Fruit fly (Drosophila melanogaster) whole organism, adult: ENCODE data around the gene tup.

ENCODE experiments used
- CG11617 ChIP-seq: fragments of 200-800 bp; sonication (Bioruptor generic); optimal IDR thresholded peaks from 2 replicates; lab custom pipeline; 2017; ENCODE audit warnings: mild to moderate bottlenecking, missing biosample characterization, missing genetic modification reagents, missing genetic modification characterization
- CG12768 ChIP-seq: fragments of 200-800 bp; sonication (Bioruptor generic); optimal IDR thresholded peaks from 2 replicates; lab custom pipeline; 2017; ENCODE audit warnings: missing biosample characterization, missing genetic modification characterization, mild to moderate bottlenecking, moderate library complexity, missing genetic modification reagents
- CG14711 ChIP-seq: fragments of 200-800 bp; sonication (Bioruptor generic); optimal IDR thresholded peaks from 2 replicates; lab custom pipeline; 2018; ENCODE audit warnings: missing biosample characterization, mild to moderate bottlenecking, missing genetic modification characterization, moderate library complexity
- CG1620 ChIP-seq: fragments of 200-800 bp; sonication (Bioruptor generic); optimal IDR thresholded peaks from 2 replicates; lab custom pipeline; 2016; ENCODE audit warnings: missing biosample characterization, missing genetic modification characterization
- CG33017 ChIP-seq: fragments of 200-800 bp; sonication (Bioruptor generic); optimal IDR thresholded peaks from 2 replicates; lab custom pipeline; 2018; ENCODE audit warnings: missing biosample characterization, mild to moderate bottlenecking, missing genetic modification characterization, moderate library complexity
- CG5204 ChIP-seq: fragments of 200-800 bp; sonication (Bioruptor generic); optimal IDR thresholded peaks from 2 replicates; lab custom pipeline; 2016; ENCODE audit warnings: missing biosample characterization, missing genetic modification characterization
- CG7045 ChIP-seq: fragments of 200-800 bp; sonication (Bioruptor generic); optimal IDR thresholded peaks from 2 replicates; lab custom pipeline; 2017; ENCODE audit warnings: missing biosample characterization, mild to moderate bottlenecking, missing genetic modification characterization
- CG7101 ChIP-seq: fragments of 200-800 bp; sonication (Bioruptor generic); optimal IDR thresholded peaks from 2 replicates; lab custom pipeline; 2018; ENCODE audit warnings: missing biosample characterization, mild to moderate bottlenecking, missing genetic modification characterization, moderate library complexity
- Clk ChIP-seq: fragments of 200-800 bp; sonication (Bioruptor generic); optimal IDR thresholded peaks from 2 replicates; lab custom pipeline; 2017; ENCODE audit warnings: missing biosample characterization, missing genetic modification characterization
- Crg-1 ChIP-seq: fragments of 200-800 bp; sonication (Bioruptor generic); optimal IDR thresholded peaks from 2 replicates; lab custom pipeline; 2016; ENCODE audit warnings: missing biosample characterization, missing genetic modification characterization
- Hr96 ChIP-seq: fragments of 200-800 bp; sonication (Bioruptor generic); optimal IDR thresholded peaks from 2 replicates; lab custom pipeline; 2016; ENCODE audit warnings: missing biosample characterization, missing genetic modification characterization
- Mnt ChIP-seq: fragments of 200-800 bp; sonication (Bioruptor generic); optimal IDR thresholded peaks from 2 replicates; lab custom pipeline; 2016; ENCODE audit warnings: missing biosample characterization, mild to moderate bottlenecking, missing genetic modification characterization
- bab1 ChIP-seq: fragments of 200-800 bp; sonication (Bioruptor generic); optimal IDR thresholded peaks from 3 replicates; lab custom pipeline; 2019; ENCODE audit warnings: missing biosample characterization, mild to moderate bottlenecking, missing genetic modification characterization, moderate library complexity
- cic ChIP-seq: fragments of 200-800 bp; sonication (Bioruptor generic); optimal IDR thresholded peaks from 2 replicates; lab custom pipeline; 2017; ENCODE audit warnings: missing biosample characterization, mild to moderate bottlenecking, missing genetic modification characterization, moderate library complexity
- cnc ChIP-seq, 2 experiments: fragments of >200 bp; optimal IDR thresholded peaks; 2 replicates each; lab custom pipeline; 2017
- kay ChIP-seq: fragments of 200-800 bp; sonication (Bioruptor generic); peaks from one replicate; lab custom pipeline; 2016; ENCODE audit warnings: missing biosample characterization, missing genetic modification characterization, borderline replicate concordance
- ovo ChIP-seq: fragments of 200-800 bp; sonication (Bioruptor generic); optimal IDR thresholded peaks from 2 replicates; lab custom pipeline; 2016; ENCODE audit warnings: missing biosample characterization, missing genetic modification characterization
- pad ChIP-seq: fragments of 200-800 bp; sonication (Bioruptor generic); optimal IDR thresholded peaks from 3 replicates; lab custom pipeline; 2017; ENCODE audit warnings: missing biosample characterization, missing genetic modification characterization, mild to moderate bottlenecking, moderate library complexity, missing genetic modification reagents
- tj ChIP-seq: fragments of 200-800 bp; sonication (Bioruptor generic); optimal IDR thresholded peaks from 3 replicates; lab custom pipeline; 2017; ENCODE audit warnings: missing biosample characterization, mild to moderate bottlenecking, missing genetic modification characterization, moderate library complexity
- toe ChIP-seq: fragments of 200-800 bp; sonication (Bioruptor generic); optimal IDR thresholded peaks from 2 replicates; lab custom pipeline; 2016; ENCODE audit warnings: missing biosample characterization, missing genetic modification characterization

Gene tup

dm6 chr2L:18894998-18895732, 14.1 kb upstream of the tup start:
- TF ChIP-seq Mnt (no peak), CG14711 (tag; lab: Kevin White, UChicago) (no peak), Crg-1 (GFP tag; lab: Kevin White, UChicago) (no peak), CG5204 (GFP tag; lab: Kevin White, UChicago) (no peak), cnc (optimal IDR thresholded peaks at IDR 0.05; lab: Kevin White, UChicago) (no peak)

dm6 chr2L:18890087-18890486, 9.0 kb upstream of the tup start:
- TF ChIP-seq Crg-1 (GFP tag; lab: Kevin White, UChicago) (no peak), toe (GFP tag; lab: Kevin White, UChicago) (no peak), Clk (GFP tag; lab: Kevin White, UChicago) (no peak), bab1 (GFP tag; lab: Kevin White, UChicago) (no peak), cnc (optimal IDR thresholded peaks at IDR 0.05; lab: Kevin White, UChicago) (no peak), cic (GFP tag; lab: Kevin White, UChicago) (no peak), ovo (GFP tag; lab: Kevin White, UChicago) (no peak), CG14711 (tag; lab: Kevin White, UChicago) (no peak), CG7045 (GFP tag; lab: Kevin White, UChicago) (no peak), Hr96 (GFP tag; lab: Kevin White, UChicago) (no peak), CG7101 (no peak)

- TF ChIP-seq Clk (GFP tag; lab: Kevin White, UChicago) (no peak), CG11617 (no peak), toe (GFP tag; lab: Kevin White, UChicago) (no peak), cnc (optimal IDR thresholded peaks at IDR 0.05; lab: Kevin White, UChicago) (no peak), ovo (GFP tag; lab: Kevin White, UChicago) (no peak), Crg-1 (GFP tag; lab: Kevin White, UChicago) (no peak), CG1620 (GFP tag; lab: Kevin White, UChicago) (no peak), CG5204 (GFP tag; lab: Kevin White, UChicago) (no peak), CG12768 (GFP tag; lab: Kevin White, UChicago) (no peak), Mnt (no peak)
Observed at dm6 chr2L:18889311-18889710, 8.2 kb upstream of the tup start.

dm6 chr2L:18886904-18887303, 5.8 kb upstream of the tup start:
- TF ChIP-seq CG12768 (GFP tag; lab: Kevin White, UChicago) (no peak), Mnt (no peak), cic (GFP tag; lab: Kevin White, UChicago) (no peak), kay (GFP tag; lab: Kevin White, UChicago) (no peak)

- TF ChIP-seq cnc (optimal IDR thresholded peaks at IDR 0.05; lab: Kevin White, UChicago) (no peak), Mnt (no peak), Hr96 (GFP tag; lab: Kevin White, UChicago) (no peak)
Observed at dm6 chr2L:18884783-18885182, 3.7 kb upstream of the tup start.

- TF ChIP-seq pad (GFP tag; lab: Kevin White, UChicago) (no peak), tj (GFP tag; lab: Kevin White, UChicago) (no peak), cic (GFP tag; lab: Kevin White, UChicago) (no peak), Clk (GFP tag; lab: Kevin White, UChicago) (no peak), CG5204 (GFP tag; lab: Kevin White, UChicago) (no peak)
Observed at dm6 chr2L:18882734-18883133, 1.7 kb upstream of the tup start.

- TF ChIP-seq bab1 (GFP tag; lab: Kevin White, UChicago) (no peak), Mnt (no peak), kay (GFP tag; lab: Kevin White, UChicago) (no peak), CG33017 (no peak), CG11617 (no peak), toe (GFP tag; lab: Kevin White, UChicago) (no peak), CG5204 (GFP tag; lab: Kevin White, UChicago) (no peak)
Observed at dm6 chr2L:18878439-18878838, 2.6 kb downstream of the tup start.

- TF ChIP-seq cnc (optimal IDR thresholded peaks at IDR 0.05; lab: Kevin White, UChicago) (no peak), CG33017 (no peak), CG5204 (GFP tag; lab: Kevin White, UChicago) (no peak), tj (GFP tag; lab: Kevin White, UChicago) (no peak), bab1 (GFP tag; lab: Kevin White, UChicago) (no peak), kay (GFP tag; lab: Kevin White, UChicago) (no peak), Mnt (no peak), Crg-1 (GFP tag; lab: Kevin White, UChicago) (no peak), toe (GFP tag; lab: Kevin White, UChicago) (no peak), Clk (GFP tag; lab: Kevin White, UChicago) (no peak), cic (GFP tag; lab: Kevin White, UChicago) (no peak), ovo (GFP tag; lab: Kevin White, UChicago) (no peak), CG7045 (GFP tag; lab: Kevin White, UChicago) (no peak), pad (GFP tag; lab: Kevin White, UChicago) (no peak), Hr96 (GFP tag; lab: Kevin White, UChicago) (no peak), CG1620 (GFP tag; lab: Kevin White, UChicago) (no peak), CG7101 (no peak), CG12768 (GFP tag; lab: Kevin White, UChicago) (no peak)
Observed at dm6 chr2L:18875213-18875612, 5.8 kb downstream of the tup start.
